Fruit fly (Drosophila melanogaster) whole organism, wandering third instar larva: ENCODE data around the gene Shab.

ENCODE experiments used
- Abd-B ChIP-seq: fragments of >200 bp; optimal IDR thresholded peaks from 2 replicates; lab custom pipeline; 2017; ENCODE audit warnings: missing biosample characterization, missing genetic modification characterization
- CG9705 ChIP-seq: fragments of 200-800 bp; sonication (Bioruptor generic); optimal IDR thresholded peaks from 2 replicates; lab custom pipeline; 2018; ENCODE audit warnings: missing biosample characterization, mild to moderate bottlenecking, missing genetic modification characterization
- Dfd ChIP-seq: fragments of >200 bp; optimal IDR thresholded peaks from 2 replicates; lab custom pipeline; 2017; ENCODE audit warnings: missing biosample characterization, missing genetic modification characterization
- GATAd ChIP-seq: sonication (Bioruptor generic); optimal IDR thresholded peaks from 2 replicates; lab custom pipeline; 2016; ENCODE audit warnings: missing biosample characterization, missing genetic modification characterization
- Jra ChIP-seq: sonication (Bioruptor generic); optimal IDR thresholded peaks from 2 replicates; lab custom pipeline; 2016; ENCODE audit warnings: missing biosample characterization, missing genetic modification characterization
- Mio ChIP-seq: sonication (Bioruptor generic); optimal IDR thresholded peaks from 2 replicates; lab custom pipeline; 2016; ENCODE audit warnings: missing biosample characterization, missing genetic modification characterization
- Rel ChIP-seq, 2 experiments: fragments of 200-800 bp; sonication (Bioruptor generic) in 1 of 2; optimal IDR thresholded peaks; 2 replicates in 1 of 2; 3 replicates in 1 of 2; lab custom pipeline; 2016 to 2019; ENCODE audit warnings: mild to moderate bottlenecking in 2 of 2, missing biosample characterization in 2 of 2, missing genetic modification characterization in 2 of 2, moderate library complexity in 1 of 2
- Vsx2 ChIP-seq: fragments of 200-300, 225-300 bp; sonication (Bioruptor generic); optimal IDR thresholded peaks from 2 replicates; lab custom pipeline; 2018; ENCODE audit warnings: missing biosample characterization, missing genetic modification characterization; ENCODE audit not compliant: partially characterized antibody
- br ChIP-seq: fragments of 200-800 bp; sonication (Bioruptor generic); optimal IDR thresholded peaks from 2 replicates; lab custom pipeline; 2016; ENCODE audit warnings: missing biosample characterization, missing genetic modification characterization
- dsf ChIP-seq: sonication (Bioruptor generic); optimal IDR thresholded peaks from 2 replicates; lab custom pipeline; 2016; ENCODE audit warnings: missing biosample characterization, missing genetic modification characterization, borderline replicate concordance
- jim ChIP-seq: fragments of 175-275, 200-325 bp; sonication (Bioruptor generic); optimal IDR thresholded peaks from 2 replicates; lab custom pipeline; 2016; ENCODE audit warnings: missing biosample characterization, mild to moderate bottlenecking, missing genetic modification characterization
- lola ChIP-seq: fragments of >200 bp; optimal IDR thresholded peaks from 2 replicates; lab custom pipeline; 2017; ENCODE audit warnings: missing biosample characterization, missing genetic modification characterization
- sv ChIP-seq: fragments of 200-800 bp; sonication (Bioruptor generic); optimal IDR thresholded peaks from 3 replicates; lab custom pipeline; 2016; ENCODE audit warnings: missing biosample characterization, missing genetic modification characterization
- usp ChIP-seq: fragments of >200 bp; optimal IDR thresholded peaks from 2 replicates; lab custom pipeline; 2017; ENCODE audit warnings: missing biosample characterization, missing genetic modification characterization

DNA sequence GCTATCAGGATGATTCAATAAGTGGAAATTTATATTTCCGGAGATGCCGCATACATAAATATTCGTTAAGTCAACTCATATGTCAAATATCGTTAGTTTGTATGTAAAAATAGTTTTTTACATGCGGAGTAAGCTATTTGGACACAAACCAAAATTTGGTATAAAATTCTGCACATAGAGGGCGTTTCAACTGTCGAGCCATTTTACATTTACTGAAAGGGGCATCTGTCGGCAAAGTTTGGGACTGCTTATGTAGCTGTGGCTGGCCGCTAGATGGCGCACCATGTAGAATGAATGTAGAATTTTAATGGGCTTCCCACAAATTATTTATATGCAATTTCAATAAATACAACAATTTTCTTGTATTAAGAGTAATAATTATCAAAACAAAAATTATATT lies 43.0 kb upstream of the Shab start:
- TF ChIP-seq GATAd (GFP tag; lab: Kevin White, UChicago) (no peak), lola (GFP tag; lab: Kevin White, UChicago) (no peak), Vsx2 (GFP tag; lab: Kevin White, UChicago) (no peak), Dfd (GFP tag; lab: Kevin White, UChicago) (no peak), br (GFP tag; lab: Kevin White, UChicago) (peak; percentile 47), jim (GFP tag; lab: Kevin White, UChicago) (no peak), usp (GFP tag; lab: Kevin White, UChicago) (no peak), dsf (GFP tag; lab: Kevin White, UChicago) (no peak), Abd-B (GFP tag; lab: Kevin White, UChicago) (no peak), Rel (GFP tag; optimal IDR thresholded peaks at IDR 0.05; lab: Kevin White, UChicago) (no peak), Rel (tag; optimal IDR thresholded peaks at IDR 0.05; lab: Kevin White, UChicago) (peak; percentile 96), sv (GFP tag; lab: Kevin White, UChicago) (peak; percentile 59), Mio (GFP tag; lab: Kevin White, UChicago) (no peak), Jra (GFP tag; lab: Kevin White, UChicago) (no peak), CG9705 (GFP tag; lab: Kevin White, UChicago) (no peak)
